Worm (Caenorhabditis elegans) whole organism, L2 larva: ENCODE measurements around the gene T12D8.5.

Experiments
- C34F6.9 ChIP-seq: fragments of 150-350 bp; optimal IDR thresholded peaks from 2 replicates; lab custom pipeline; 2014; ENCODE audit warnings: missing biosample characterization, missing genetic modification characterization
- R02D3.7 ChIP-seq: fragments of 150-350 bp; optimal IDR thresholded peaks from 2 replicates; lab custom pipeline; 2014; ENCODE audit warnings: missing biosample characterization, missing genetic modification characterization
- alr-1 ChIP-seq: fragments of 150-350 bp; optimal IDR thresholded peaks from 2 replicates; lab custom pipeline; 2014; ENCODE audit warnings: missing biosample characterization, missing genetic modification characterization
- ama-1 ChIP-seq: fragments of 150-350 bp; optimal IDR thresholded peaks from 2 replicates; lab custom pipeline; 2018; ENCODE audit warnings: inconsistent platforms
- blmp-1 ChIP-seq: sonication (generic microtip); optimal IDR thresholded peaks from 2 replicates; lab custom pipeline; 2017; ENCODE audit warnings: missing genetic modification characterization, mild to moderate bottlenecking, missing compliant biosample characterization, antibody characterized with exemption, moderate library complexity; ENCODE audit not compliant: insufficient read depth
- elt-1 ChIP-seq: fragments of 150-350 bp; optimal IDR thresholded peaks from 2 replicates; lab custom pipeline; 2014; ENCODE audit warnings: missing biosample characterization, missing genetic modification characterization
- elt-3 ChIP-seq: sonication (generic microtip); optimal IDR thresholded peaks from 2 replicates; lab custom pipeline; 2017; ENCODE audit warnings: missing biosample characterization, missing genetic modification characterization
- fos-1 ChIP-seq: fragments of 150-350 bp; optimal IDR thresholded peaks from 2 replicates; lab custom pipeline; 2014; ENCODE audit warnings: missing biosample characterization, missing genetic modification characterization
- gmeb-1 ChIP-seq: fragments of 150-350 bp; optimal IDR thresholded peaks from 2 replicates; lab custom pipeline; 2014; ENCODE audit warnings: missing biosample characterization, missing genetic modification characterization
- lin-11 ChIP-seq: fragments of 150-350 bp; sonication (generic microtip); optimal IDR thresholded peaks from 2 replicates; lab custom pipeline; 2014; ENCODE audit warnings: missing biosample characterization, missing genetic modification characterization, inconsistent platforms, mixed read lengths
- lin-13 ChIP-seq: fragments of 150-350 bp; optimal IDR thresholded peaks from 2 replicates; lab custom pipeline; 2014; ENCODE audit warnings: missing biosample characterization, missing genetic modification reagents, missing genetic modification characterization
- lin-39 ChIP-seq: fragments of 150-350 bp; optimal IDR thresholded peaks from 2 replicates; lab custom pipeline; 2014; ENCODE audit warnings: missing biosample characterization, missing genetic modification reagents, missing genetic modification characterization
- lsy-2 ChIP-seq, 2 experiments: fragments of 150-350 bp in 1 of 2; sonication (generic microtip) in 1 of 2; optimal IDR thresholded peaks; 2 replicates each; lab custom pipeline; 2014 to 2017; ENCODE audit warnings: missing biosample characterization in 2 of 2, missing genetic modification characterization in 2 of 2
- mab-5 ChIP-seq: fragments of 150-350 bp; optimal IDR thresholded peaks from 2 replicates; lab custom pipeline; 2014; ENCODE audit warnings: missing biosample characterization, missing genetic modification characterization
- mbf-1 ChIP-seq: sonication (generic microtip); optimal IDR thresholded peaks from 2 replicates; lab custom pipeline; 2017; ENCODE audit warnings: missing biosample characterization, missing genetic modification characterization
- mdl-1 ChIP-seq, 2 experiments: fragments of 150-350 bp in 1 of 2; sonication (generic microtip) in 1 of 2; optimal IDR thresholded peaks; 2 replicates each; lab custom pipeline; 2017; ENCODE audit warnings: missing biosample characterization in 2 of 2, missing genetic modification characterization in 2 of 2
- nhr-10 ChIP-seq: sonication (generic microtip); optimal IDR thresholded peaks from 2 replicates; lab custom pipeline; 2017; ENCODE audit warnings: missing biosample characterization, missing genetic modification characterization
- nhr-11 ChIP-seq: fragments of 150-350 bp; optimal IDR thresholded peaks from 2 replicates; lab custom pipeline; 2014; ENCODE audit warnings: missing biosample characterization, missing genetic modification characterization
- nhr-6 ChIP-seq: fragments of 150-350 bp; optimal IDR thresholded peaks from 2 replicates; lab custom pipeline; 2014; ENCODE audit warnings: missing biosample characterization, missing genetic modification characterization
- nhr-77 ChIP-seq: fragments of 150-350 bp; optimal IDR thresholded peaks from 2 replicates; lab custom pipeline; 2014; ENCODE audit warnings: missing biosample characterization, missing genetic modification characterization
- skn-1 ChIP-seq: sonication (generic microtip); optimal IDR thresholded peaks from 2 replicates; lab custom pipeline; 2017; ENCODE audit warnings: missing biosample characterization, missing genetic modification characterization
- sma-3 ChIP-seq: sonication (generic microtip); optimal IDR thresholded peaks from 2 replicates; lab custom pipeline; 2016; ENCODE audit warnings: missing genetic modification reagents, missing genetic modification characterization, missing compliant biosample characterization
- unc-55 ChIP-seq: fragments of 150-350 bp; sonication (generic microtip); optimal IDR thresholded peaks from 3 replicates; lab custom pipeline; 2014; ENCODE audit warnings: missing biosample characterization, missing genetic modification reagents, missing genetic modification characterization
- unc-62 ChIP-seq: fragments of 150-350 bp; optimal IDR thresholded peaks from 2 replicates; lab custom pipeline; 2014; ENCODE audit warnings: missing biosample characterization, missing genetic modification reagents, missing genetic modification characterization
- zag-1 ChIP-seq: fragments of 150-350 bp; optimal IDR thresholded peaks from 2 replicates; lab custom pipeline; 2014; ENCODE audit warnings: missing biosample characterization, missing genetic modification characterization
- ztf-1 ChIP-seq: fragments of 200-800 bp; sonication (Bioruptor generic); conservative IDR thresholded peaks from 2 replicates; pipeline ENCODE4 v1.3.6; 2022; ENCODE audit warnings: missing genetic modification characterization, missing compliant biosample characterization
- ztf-4 ChIP-seq: fragments of 150-350 bp; optimal IDR thresholded peaks from 2 replicates; lab custom pipeline; 2014; ENCODE audit warnings: missing biosample characterization, missing genetic modification characterization

The T12D8.5 gene

ce11 chrIII:13581727-13582126, 44.9 kb downstream of the T12D8.5 start:
- no peak for TF ChIP-seq ama-1 (lab: Kevin White, UChicago)
- TF ChIP-seq nhr-10, result no peak

ce11 chrIII:13580538-13580937, 46.0 kb downstream of the T12D8.5 start, which contains the start of gene T05D4.5:
Gene T05D4.5 (plus strand): TSS chrIII:13580838.
- TF ChIP-seq nhr-6 (tag; lab: Kevin White, UChicago) (no peak), gmeb-1 (tag; lab: Kevin White, UChicago) (no peak), mdl-1 (tag; optimal IDR thresholded peaks at IDR 0.05; lab: Kevin White, UChicago) (no peak), C34F6.9 (tag; lab: Kevin White, UChicago) (no peak), lin-11 (no peak), lsy-2 (tag; optimal IDR thresholded peaks at IDR 0.05; lab: Kevin White, UChicago) (no peak), unc-55 (GFP tag; lab: Kevin White, UChicago) (no peak), lin-39 (tag; lab: Kevin White, UChicago) (no peak), lin-13 (no peak), mbf-1 (tag; lab: Kevin White, UChicago) (no peak), elt-1 (no peak), ztf-4 (tag; lab: Kevin White, UChicago) (no peak), elt-3 (tag; lab: Kevin White, UChicago) (no peak), nhr-77 (tag; lab: Kevin White, UChicago) (no peak), alr-1 (tag; lab: Kevin White, UChicago) (no peak), unc-62 (GFP tag; lab: Kevin White, UChicago) (no peak), sma-3 (no peak), zag-1 (tag; lab: Kevin White, UChicago) (no peak)

ce11 chrIII:13580076-13580475, 46.5 kb downstream of the T12D8.5 start:
- TF ChIP-seq ama-1 (lab: Kevin White, UChicago) (no peak), unc-55 (GFP tag; lab: Kevin White, UChicago) (no peak), ztf-1 (no peak), fos-1 (tag; lab: Kevin White, UChicago) (no peak), blmp-1 (tag; lab: Kevin White, UChicago) (no peak), nhr-10 (no peak), lin-11 (no peak), mab-5 (tag; lab: Kevin White, UChicago) (no peak), R02D3.7 (no peak), skn-1 (tag; lab: Kevin White, UChicago) (no peak), nhr-11 (tag; lab: Kevin White, UChicago) (no peak)
